Worm (Caenorhabditis elegans) whole organism, L2 larva: ENCODE measurements around the gene set-6.

Experiments
- C34F6.9 ChIP-seq: fragments of 150-350 bp; optimal IDR thresholded peaks from 2 replicates; lab custom pipeline; 2014; ENCODE audit warnings: missing biosample characterization, missing genetic modification characterization
- F13H6.1 ChIP-seq: sonication (generic microtip); optimal IDR thresholded peaks from 2 replicates; lab custom pipeline; 2016; ENCODE audit warnings: missing genetic modification characterization, missing compliant biosample characterization
- R02D3.7 ChIP-seq: fragments of 150-350 bp; optimal IDR thresholded peaks from 2 replicates; lab custom pipeline; 2014; ENCODE audit warnings: missing biosample characterization, missing genetic modification characterization
- Y55F3AM.14 ChIP-seq: fragments of 200-800 bp; sonication (Bioruptor generic); optimal IDR thresholded peaks from 2 replicates; lab custom pipeline; 2018; ENCODE audit warnings: mild to moderate bottlenecking, missing genetic modification characterization, missing compliant biosample characterization
- ZK546.5 ChIP-seq: sonication (generic microtip); optimal IDR thresholded peaks from 2 replicates; lab custom pipeline; 2017; ENCODE audit warnings: missing biosample characterization, missing genetic modification characterization
- aly-2 ChIP-seq: fragments of 150-350 bp; optimal IDR thresholded peaks from 2 replicates; lab custom pipeline; 2014; ENCODE audit warnings: missing biosample characterization, missing genetic modification characterization
- ama-1 ChIP-seq: fragments of 150-350 bp; optimal IDR thresholded peaks from 2 replicates; lab custom pipeline; 2018; ENCODE audit warnings: inconsistent platforms
- blmp-1 ChIP-seq: sonication (generic microtip); optimal IDR thresholded peaks from 2 replicates; lab custom pipeline; 2017; ENCODE audit warnings: missing genetic modification characterization, mild to moderate bottlenecking, missing compliant biosample characterization, antibody characterized with exemption, moderate library complexity; ENCODE audit not compliant: insufficient read depth
- ceh-16 ChIP-seq: fragments of 150-350 bp; optimal IDR thresholded peaks from 2 replicates; lab custom pipeline; 2014; ENCODE audit warnings: missing biosample characterization, missing genetic modification characterization
- ceh-82 ChIP-seq: fragments of 150-350 bp; optimal IDR thresholded peaks from 2 replicates; lab custom pipeline; 2014; ENCODE audit warnings: missing biosample characterization, missing genetic modification characterization
- crh-2 ChIP-seq: sonication (generic microtip); optimal IDR thresholded peaks from 2 replicates; lab custom pipeline; 2017; ENCODE audit warnings: missing biosample characterization, missing genetic modification characterization
- dmd-4 ChIP-seq: sonication (generic microtip); optimal IDR thresholded peaks from 2 replicates; lab custom pipeline; 2017; ENCODE audit warnings: missing biosample characterization, missing genetic modification characterization
- egl-27 ChIP-seq: sonication (generic microtip); optimal IDR thresholded peaks from 3 replicates; lab custom pipeline; 2017; ENCODE audit warnings: missing biosample characterization, missing genetic modification reagents, missing genetic modification characterization
- elt-1 ChIP-seq: fragments of 150-350 bp; optimal IDR thresholded peaks from 2 replicates; lab custom pipeline; 2014; ENCODE audit warnings: missing biosample characterization, missing genetic modification characterization
- elt-3 ChIP-seq: sonication (generic microtip); optimal IDR thresholded peaks from 2 replicates; lab custom pipeline; 2017; ENCODE audit warnings: missing biosample characterization, missing genetic modification characterization
- fos-1 ChIP-seq: fragments of 150-350 bp; optimal IDR thresholded peaks from 2 replicates; lab custom pipeline; 2014; ENCODE audit warnings: missing biosample characterization, missing genetic modification characterization
- gmeb-1 ChIP-seq: fragments of 150-350 bp; optimal IDR thresholded peaks from 2 replicates; lab custom pipeline; 2014; ENCODE audit warnings: missing biosample characterization, missing genetic modification characterization
- lin-11 ChIP-seq: fragments of 150-350 bp; sonication (generic microtip); optimal IDR thresholded peaks from 2 replicates; lab custom pipeline; 2014; ENCODE audit warnings: missing biosample characterization, missing genetic modification characterization, inconsistent platforms, mixed read lengths
- lin-13 ChIP-seq: fragments of 150-350 bp; optimal IDR thresholded peaks from 2 replicates; lab custom pipeline; 2014; ENCODE audit warnings: missing biosample characterization, missing genetic modification reagents, missing genetic modification characterization
- lin-39 ChIP-seq: fragments of 150-350 bp; optimal IDR thresholded peaks from 2 replicates; lab custom pipeline; 2014; ENCODE audit warnings: missing biosample characterization, missing genetic modification reagents, missing genetic modification characterization
- lsy-2 ChIP-seq, 2 experiments: fragments of 150-350 bp in 1 of 2; sonication (generic microtip) in 1 of 2; optimal IDR thresholded peaks; 2 replicates each; lab custom pipeline; 2014 to 2017; ENCODE audit warnings: missing biosample characterization in 2 of 2, missing genetic modification characterization in 2 of 2
- mab-5 ChIP-seq: fragments of 150-350 bp; optimal IDR thresholded peaks from 2 replicates; lab custom pipeline; 2014; ENCODE audit warnings: missing biosample characterization, missing genetic modification characterization
- mbf-1 ChIP-seq: sonication (generic microtip); optimal IDR thresholded peaks from 2 replicates; lab custom pipeline; 2017; ENCODE audit warnings: missing biosample characterization, missing genetic modification characterization
- mdl-1 ChIP-seq, 2 experiments: fragments of 150-350 bp in 1 of 2; sonication (generic microtip) in 1 of 2; optimal IDR thresholded peaks; 2 replicates each; lab custom pipeline; 2017; ENCODE audit warnings: missing biosample characterization in 2 of 2, missing genetic modification characterization in 2 of 2
- nhr-10 ChIP-seq: sonication (generic microtip); optimal IDR thresholded peaks from 2 replicates; lab custom pipeline; 2017; ENCODE audit warnings: missing biosample characterization, missing genetic modification characterization
- nhr-11 ChIP-seq: fragments of 150-350 bp; optimal IDR thresholded peaks from 2 replicates; lab custom pipeline; 2014; ENCODE audit warnings: missing biosample characterization, missing genetic modification characterization
- nhr-12 ChIP-seq: fragments of 150-350 bp; optimal IDR thresholded peaks from 2 replicates; lab custom pipeline; 2014; ENCODE audit warnings: missing biosample characterization, missing genetic modification characterization
- nhr-129 ChIP-seq: fragments of 150-350 bp; optimal IDR thresholded peaks from 2 replicates; lab custom pipeline; 2014; ENCODE audit warnings: missing biosample characterization, missing genetic modification characterization
- nhr-21 ChIP-seq: fragments of 150-350 bp; optimal IDR thresholded peaks from 2 replicates; lab custom pipeline; 2014; ENCODE audit warnings: missing biosample characterization, missing genetic modification characterization
- nhr-23 ChIP-seq: fragments of 150-350 bp; optimal IDR thresholded peaks from 2 replicates; lab custom pipeline; 2014; ENCODE audit warnings: missing biosample characterization, missing genetic modification reagents, missing genetic modification characterization
- nhr-237 ChIP-seq: fragments of 150-350 bp; optimal IDR thresholded peaks from 2 replicates; lab custom pipeline; 2014; ENCODE audit warnings: missing biosample characterization, missing genetic modification characterization
- nhr-25 ChIP-seq: fragments of 150-350 bp; sonication (generic microtip); optimal IDR thresholded peaks from 3 replicates; lab custom pipeline; 2014; ENCODE audit warnings: missing biosample characterization, missing genetic modification characterization
- nhr-6 ChIP-seq: fragments of 150-350 bp; optimal IDR thresholded peaks from 2 replicates; lab custom pipeline; 2014; ENCODE audit warnings: missing biosample characterization, missing genetic modification characterization
- sem-4 ChIP-seq: fragments of 150-350 bp; optimal IDR thresholded peaks from 2 replicates; lab custom pipeline; 2014; ENCODE audit warnings: missing biosample characterization, missing genetic modification reagents, missing genetic modification characterization
- skn-1 ChIP-seq: sonication (generic microtip); optimal IDR thresholded peaks from 2 replicates; lab custom pipeline; 2017; ENCODE audit warnings: missing biosample characterization, missing genetic modification characterization
- sma-3 ChIP-seq: sonication (generic microtip); optimal IDR thresholded peaks from 2 replicates; lab custom pipeline; 2016; ENCODE audit warnings: missing genetic modification reagents, missing genetic modification characterization, missing compliant biosample characterization
- sma-9 ChIP-seq, 2 experiments: fragments of 150-350 bp in 1 of 2; sonication (generic microtip) in 1 of 2; optimal IDR thresholded peaks; 2 replicates each; lab custom pipeline; 2014 to 2016; ENCODE audit warnings: missing genetic modification characterization in 2 of 2, mild to moderate bottlenecking in 1 of 2, missing biosample characterization in 1 of 2, missing compliant biosample characterization in 1 of 2, missing genetic modification reagents in 1 of 2, moderate library complexity in 1 of 2
- snpc-4 ChIP-seq: fragments of 150-350 bp; optimal IDR thresholded peaks from 2 replicates; lab custom pipeline; 2014; ENCODE audit warnings: missing biosample characterization, missing genetic modification characterization
- unc-39 ChIP-seq: fragments of 150-350 bp; optimal IDR thresholded peaks from 2 replicates; lab custom pipeline; 2014; ENCODE audit warnings: missing biosample characterization, missing genetic modification characterization
- unc-55 ChIP-seq: fragments of 150-350 bp; sonication (generic microtip); optimal IDR thresholded peaks from 3 replicates; lab custom pipeline; 2014; ENCODE audit warnings: missing biosample characterization, missing genetic modification reagents, missing genetic modification characterization
- unc-62 ChIP-seq: fragments of 150-350 bp; optimal IDR thresholded peaks from 2 replicates; lab custom pipeline; 2014; ENCODE audit warnings: missing biosample characterization, missing genetic modification reagents, missing genetic modification characterization
- zag-1 ChIP-seq: fragments of 150-350 bp; optimal IDR thresholded peaks from 2 replicates; lab custom pipeline; 2014; ENCODE audit warnings: missing biosample characterization, missing genetic modification characterization
- ztf-1 ChIP-seq: fragments of 200-800 bp; sonication (Bioruptor generic); conservative IDR thresholded peaks from 2 replicates; pipeline ENCODE4 v1.3.6; 2022; ENCODE audit warnings: missing genetic modification characterization, missing compliant biosample characterization
- ztf-11 ChIP-seq: sonication (generic microtip); optimal IDR thresholded peaks from 2 replicates; lab custom pipeline; 2017; ENCODE audit warnings: missing biosample characterization, missing genetic modification characterization
- ztf-4 ChIP-seq: fragments of 150-350 bp; optimal IDR thresholded peaks from 2 replicates; lab custom pipeline; 2014; ENCODE audit warnings: missing biosample characterization, missing genetic modification characterization

The set-6 gene

DNA sequence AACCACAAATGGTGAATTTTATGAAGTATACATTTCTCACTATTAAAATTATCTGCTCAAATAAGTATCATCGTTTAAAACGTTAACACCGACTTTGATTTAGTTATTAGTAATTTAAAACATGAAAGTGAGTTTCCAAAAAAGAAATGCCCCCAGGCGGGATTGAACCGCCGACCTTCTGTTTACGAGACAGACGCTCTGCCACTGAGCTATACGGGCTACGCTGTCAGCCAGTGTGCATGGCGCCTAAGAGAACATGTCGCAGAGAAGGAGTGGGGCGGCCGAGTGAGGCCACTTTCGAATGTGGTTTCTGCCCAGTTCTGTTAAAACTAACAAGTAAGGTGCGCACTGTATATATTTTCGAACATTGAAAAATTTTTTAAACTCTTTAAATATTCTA is 39.5 kb downstream of the set-6 start:
- TF ChIP-seq sma-9 (GFP tag; optimal IDR thresholded peaks at IDR 0.05; lab: Kevin White, UChicago) (peak; percentile 60), sma-9 (tag; optimal IDR thresholded peaks at IDR 0.05; lab: Kevin White, UChicago) (no peak), nhr-10 (tag; lab: Kevin White, UChicago) (no peak), ama-1 (lab: Kevin White, UChicago) (no peak), ceh-82 (tag; lab: Kevin White, UChicago) (no peak), dmd-4 (no peak), unc-39 (tag; lab: Kevin White, UChicago) (no peak), nhr-21 (tag; lab: Kevin White, UChicago) (peak; percentile 36), ztf-1 (GFP tag; lab: Robert Waterston, UW) (no peak), lin-11 (tag; lab: Kevin White, UChicago) (peak; percentile 43), zag-1 (peak; percentile 27), ztf-11 (tag; lab: Kevin White, UChicago) (no peak), Y55F3AM.14 (GFP tag; lab: Kevin White, UChicago) (no peak), gmeb-1 (tag; lab: Kevin White, UChicago) (no peak), F13H6.1 (peak; percentile 30), C34F6.9 (tag; lab: Kevin White, UChicago) (peak; percentile 7), nhr-12 (no peak), lin-39 (no peak), nhr-129 (peak; percentile 58), ZK546.5 (tag; lab: Kevin White, UChicago) (no peak), sma-3 (GFP tag; lab: Kevin White, UChicago) (peak; percentile 36), ceh-16 (tag; lab: Kevin White, UChicago) (no peak), skn-1 (no peak), nhr-6 (no peak), lin-13 (peak; percentile 53), crh-2 (tag; lab: Kevin White, UChicago) (peak; percentile 26), fos-1 (tag; lab: Kevin White, UChicago) (peak; percentile 21), aly-2 (no peak), sem-4 (tag; lab: Kevin White, UChicago) (no peak), ztf-4 (no peak), elt-3 (no peak), nhr-23 (tag; lab: Kevin White, UChicago) (no peak), mbf-1 (tag; lab: Kevin White, UChicago) (no peak), snpc-4 (tag; lab: Kevin White, UChicago) (no peak), unc-55 (peak; percentile 48), nhr-237 (tag; lab: Kevin White, UChicago) (no peak), unc-62 (GFP tag; lab: Kevin White, UChicago) (no peak), lsy-2 (tag; optimal IDR thresholded peaks at IDR 0.05; lab: Kevin White, UChicago) (peak in 1 of 2 experiments; percentile 24), egl-27 (tag; lab: Kevin White, UChicago) (peak; percentile 20), mab-5 (no peak), mdl-1 (tag; optimal IDR thresholded peaks at IDR 0.05; lab: Kevin White, UChicago) (peak in 1 of 2 experiments; percentile 4), blmp-1 (tag; lab: Kevin White, UChicago) (no peak), R02D3.7 (tag; lab: Kevin White, UChicago) (no peak)

DNA sequence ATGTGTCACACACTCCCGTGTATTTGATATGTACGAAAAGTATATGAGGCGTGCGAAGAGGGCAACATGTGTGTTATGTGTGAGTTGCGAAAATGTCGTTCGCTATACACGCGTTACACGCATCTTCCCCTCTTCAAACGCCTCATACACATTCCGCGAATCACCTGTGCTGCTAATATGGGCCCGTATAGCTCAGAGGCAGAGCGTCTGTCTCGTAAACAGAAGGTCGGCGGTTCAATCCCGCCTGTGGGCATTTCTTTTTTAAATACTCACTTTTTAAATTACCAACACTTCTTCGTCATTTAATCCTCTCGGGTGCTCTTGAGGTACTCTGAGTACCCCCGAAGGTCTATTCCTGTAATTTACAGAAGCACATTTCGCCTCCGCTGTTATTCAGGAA is 40.9 kb downstream of the set-6 start:
- TF ChIP-seq unc-39 (tag; lab: Kevin White, UChicago) (no peak), nhr-10 (tag; lab: Kevin White, UChicago) (no peak), nhr-23 (tag; lab: Kevin White, UChicago) (no peak), mdl-1 (tag; optimal IDR thresholded peaks at IDR 0.05; lab: Kevin White, UChicago) (no peak), ztf-11 (tag; lab: Kevin White, UChicago) (no peak)
- TF ChIP-seq, all 48 proteins: peak for 0

DNA sequence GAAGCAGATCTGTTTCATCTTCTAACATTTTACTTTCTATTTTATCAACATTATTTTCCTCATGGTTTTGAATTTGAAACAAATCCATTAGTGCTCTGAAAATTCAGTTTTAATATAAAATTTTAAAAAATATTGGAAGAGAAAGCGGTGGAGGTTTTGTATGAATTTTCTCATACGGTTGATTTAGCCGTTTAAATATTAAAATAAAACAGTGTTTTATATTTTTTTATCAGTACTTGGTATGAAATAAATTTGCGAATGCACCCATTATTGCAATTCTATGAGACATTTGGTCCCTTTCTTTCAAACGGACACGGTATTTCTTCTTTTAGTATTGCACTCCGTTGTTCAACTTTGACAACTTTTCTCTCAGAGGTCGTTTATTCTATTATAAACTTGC is 42.9 kb downstream of the set-6 start, which contains the start of gene dot-1.4:
Gene dot-1.4 (minus strand): TSS at position 101 of the 400 bp plus-strand sequence.
- TF ChIP-seq nhr-11 (tag; lab: Kevin White, UChicago) (no peak), ztf-4 (no peak), elt-1 (tag; lab: Kevin White, UChicago) (no peak), skn-1 (no peak), aly-2 (no peak), F13H6.1 (no peak), nhr-6 (no peak), lin-13 (no peak), ceh-82 (tag; lab: Kevin White, UChicago) (no peak), dmd-4 (no peak), ZK546.5 (tag; lab: Kevin White, UChicago) (no peak), ceh-16 (tag; lab: Kevin White, UChicago) (no peak), R02D3.7 (tag; lab: Kevin White, UChicago) (no peak), ama-1 (lab: Kevin White, UChicago) (no peak), nhr-21 (tag; lab: Kevin White, UChicago) (no peak), nhr-25 (tag; lab: Kevin White, UChicago) (no peak), gmeb-1 (tag; lab: Kevin White, UChicago) (no peak), unc-39 (tag; lab: Kevin White, UChicago) (no peak), blmp-1 (tag; lab: Kevin White, UChicago) (no peak), sem-4 (tag; lab: Kevin White, UChicago) (no peak)
